Worm (Caenorhabditis elegans): ENCODE measurements around the gene str-86.

DNA sequence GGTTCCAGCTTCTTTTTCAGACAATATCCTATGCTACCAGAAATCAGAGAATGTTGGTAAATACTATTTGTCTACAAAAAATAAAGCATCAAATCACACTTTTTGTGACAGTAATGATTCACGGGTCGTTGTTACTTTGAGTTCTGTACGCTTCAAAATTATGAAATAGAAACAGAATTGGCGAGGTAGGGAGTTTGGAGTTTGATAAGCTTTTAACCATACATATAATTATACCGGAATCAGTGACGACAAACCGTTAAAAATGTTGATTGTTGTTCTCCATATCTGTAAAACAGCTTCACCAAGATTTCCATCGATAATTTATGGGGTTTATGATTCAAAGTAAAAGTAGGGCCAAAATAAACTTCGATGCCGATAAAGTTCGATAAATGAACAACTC, 5.6 kb downstream of the str-86 start:
- TF ChIP-seq ama-1 (optimal IDR thresholded peaks at IDR 0.05) = no peak
- TF ChIP-seq pes-1 (GFP tag; IDR thresholded peaks at IDR 0.05) = no peak
- no peak for TF ChIP-seq hmbx-1 (tag; optimal IDR thresholded peaks at IDR 0.05)
- no peak for TF ChIP-seq F13C5.2 (tag; optimal IDR thresholded peaks at IDR 0.05)
- no peak for TF ChIP-seq sea-1 (GFP tag; conservative IDR thresholded peaks at IDR 0.05)
- no peak for TF ChIP-seq flt-1 (GFP tag; IDR thresholded peaks at IDR 0.05)
- TF ChIP-seq hmg-4 (GFP tag; optimal IDR thresholded peaks at IDR 0.05) = no peak
- TF ChIP-seq tra-4 (tag; optimal IDR thresholded peaks at IDR 0.05) = no peak
- no peak for TF ChIP-seq hnd-1 (tag; optimal IDR thresholded peaks at IDR 0.05)

All from whole organism, early embryonic.